Fruit fly (Drosophila melanogaster) whole organism, embryonic: ENCODE measurements around the gene CG42495.

Experiments
- Atf3 ChIP-seq: fragments of 200-800 bp; sonication (Bioruptor generic); optimal IDR thresholded peaks from 3 replicates; lab custom pipeline; 2016; ENCODE audit warnings: missing biosample characterization, missing genetic modification characterization
- BEAF-32 ChIP-seq: fragments of 200-800 bp; sonication (Bioruptor generic); optimal IDR thresholded peaks from 3 replicates; lab custom pipeline; 2017; ENCODE audit warnings: missing biosample characterization, missing genetic modification characterization, mild to moderate bottlenecking, moderate library complexity, missing genetic modification reagents
- CG12071 ChIP-seq: fragments of 200-800 bp; sonication (Bioruptor generic); optimal IDR thresholded peaks from 3 replicates; lab custom pipeline; 2018; ENCODE audit warnings: missing biosample characterization, mild to moderate bottlenecking, missing genetic modification characterization
- CG15696 ChIP-seq: fragments of 200-800 bp; sonication (Bioruptor generic); optimal IDR thresholded peaks from 2 replicates; lab custom pipeline; 2019; ENCODE audit warnings: missing biosample characterization, mild to moderate bottlenecking, missing genetic modification characterization, moderate library complexity
- CG1603 ChIP-seq: fragments of 200-800 bp; sonication (Bioruptor generic); optimal IDR thresholded peaks from 2 replicates; lab custom pipeline; 2019; ENCODE audit warnings: missing biosample characterization, mild to moderate bottlenecking, missing genetic modification characterization, moderate library complexity
- CG17186 ChIP-seq: fragments of 200-800 bp; sonication (Bioruptor generic); optimal IDR thresholded peaks from 3 replicates; lab custom pipeline; 2017; ENCODE audit warnings: missing biosample characterization, missing genetic modification reagents, missing genetic modification characterization
- CG17328 ChIP-seq: fragments of 200-800 bp; sonication (Bioruptor generic); IDR thresholded peaks from 2 replicates; pipeline ENCODE4 v1.3.6; 2022; ENCODE audit warnings: missing biosample characterization, missing genetic modification characterization
- CG17912 ChIP-seq: fragments of 200-800 bp; sonication (Bioruptor generic); optimal IDR thresholded peaks from 2 replicates; lab custom pipeline; 2018; ENCODE audit warnings: missing biosample characterization, mild to moderate bottlenecking, missing genetic modification characterization
- CG1832 ChIP-seq: fragments of 200-800 bp; sonication (Bioruptor generic); optimal IDR thresholded peaks from 2 replicates; lab custom pipeline; 2017; ENCODE audit warnings: missing biosample characterization, mild to moderate bottlenecking, missing genetic modification characterization, inconsistent platforms
- CG31365 ChIP-seq: fragments of 200-800 bp; sonication (Bioruptor generic); optimal IDR thresholded peaks from 2 replicates; lab custom pipeline; 2018; ENCODE audit warnings: missing biosample characterization, mild to moderate bottlenecking, missing genetic modification characterization
- CG34376 ChIP-seq: fragments of 200-800 bp; sonication (Bioruptor generic); optimal IDR thresholded peaks from 2 replicates; lab custom pipeline; 2018; ENCODE audit warnings: missing biosample characterization, mild to moderate bottlenecking, missing genetic modification characterization
- CG3995 ChIP-seq: fragments of 200-800 bp; sonication (Bioruptor generic); optimal IDR thresholded peaks from 3 replicates; lab custom pipeline; 2016; ENCODE audit warnings: missing biosample characterization, missing genetic modification characterization
- CG4820 ChIP-seq: fragments of 200-800 bp; sonication (Bioruptor generic); optimal IDR thresholded peaks from 3 replicates; lab custom pipeline; 2016; ENCODE audit warnings: missing biosample characterization, missing genetic modification characterization
- CG7357 ChIP-seq: fragments of 200-800 bp; sonication (Bioruptor generic); IDR thresholded peaks from 3 replicates; pipeline ENCODE4 v1.3.6; 2022; ENCODE audit warnings: missing biosample characterization, missing genetic modification characterization
- CG7372 ChIP-seq: fragments of 200-800 bp; sonication (Bioruptor generic); IDR thresholded peaks from 2 replicates; pipeline ENCODE4 v1.3.6; 2022; ENCODE audit warnings: missing biosample characterization, missing genetic modification characterization
- CG7928 ChIP-seq: fragments of 200-800 bp; sonication (Bioruptor generic); optimal IDR thresholded peaks from 2 replicates; lab custom pipeline; 2017; ENCODE audit warnings: missing biosample characterization, mild to moderate bottlenecking, missing genetic modification characterization
- CG7963 ChIP-seq: fragments of 200-800 bp; sonication (Bioruptor generic); IDR thresholded peaks from 3 replicates; pipeline ENCODE4 v1.3.6; 2022; ENCODE audit warnings: missing biosample characterization, missing genetic modification characterization; ENCODE audit not compliant: partially characterized antibody
- CG7987 ChIP-seq: fragments of 200-800 bp; sonication (Bioruptor generic); optimal IDR thresholded peaks from 2 replicates; lab custom pipeline; 2018; ENCODE audit warnings: missing biosample characterization, mild to moderate bottlenecking, missing genetic modification characterization, moderate library complexity
- CG8388 ChIP-seq: fragments of 200-800 bp; sonication (Bioruptor generic); optimal IDR thresholded peaks from 2 replicates; lab custom pipeline; 2019; ENCODE audit warnings: missing biosample characterization, mild to moderate bottlenecking, missing genetic modification characterization, moderate library complexity
- CG9932 ChIP-seq: fragments of 200-800 bp; sonication (Bioruptor generic); IDR thresholded peaks from 2 replicates; pipeline ENCODE4 v1.3.6; 2022; ENCODE audit warnings: missing biosample characterization, missing genetic modification characterization
- Chrac-16 ChIP-seq: fragments of 200-800 bp; sonication (Bioruptor generic); optimal IDR thresholded peaks from 3 replicates; lab custom pipeline; 2016; ENCODE audit warnings: missing biosample characterization, missing genetic modification characterization
- CrebB ChIP-seq: fragments of 200-800 bp; sonication (Bioruptor generic); optimal IDR thresholded peaks from 3 replicates; lab custom pipeline; 2018; ENCODE audit warnings: missing biosample characterization, mild to moderate bottlenecking, missing genetic modification characterization
- Dip3 ChIP-seq: fragments of 200-800 bp; sonication (Bioruptor generic); optimal IDR thresholded peaks from 3 replicates; lab custom pipeline; 2016; ENCODE audit warnings: missing biosample characterization, missing genetic modification characterization
- Doc3 ChIP-seq: fragments of 200-800 bp; sonication (Bioruptor generic); IDR thresholded peaks from 3 replicates; pipeline ENCODE4 v1.3.6; 2022; ENCODE audit warnings: missing biosample characterization, missing genetic modification characterization; ENCODE audit not compliant: partially characterized antibody
- E2f2 ChIP-seq: fragments of 200-800 bp; sonication (Bioruptor generic); IDR thresholded peaks from 2 replicates; pipeline ENCODE4 v1.3.6; 2022; ENCODE audit warnings: missing biosample characterization, missing genetic modification characterization
- Eip74EF ChIP-seq, 2 experiments: fragments of 200-800 bp in 1 of 2; fragments of >200 bp in 1 of 2; sonication (Bioruptor generic) in 1 of 2; optimal IDR thresholded peaks; 2 replicates each; lab custom pipeline; 2017 to 2019; ENCODE audit warnings: missing biosample characterization in 2 of 2, missing genetic modification characterization in 2 of 2, mild to moderate bottlenecking in 1 of 2, moderate library complexity in 1 of 2
- HLH54F ChIP-seq: fragments of 200-800 bp; sonication (Bioruptor generic); optimal IDR thresholded peaks from 3 replicates; lab custom pipeline; 2016; ENCODE audit warnings: missing biosample characterization, missing genetic modification characterization
- Hr3 ChIP-seq: fragments of 200-800 bp; sonication (Bioruptor generic); optimal IDR thresholded peaks from 3 replicates; lab custom pipeline; 2016; ENCODE audit warnings: missing biosample characterization, missing genetic modification characterization
- Jarid2 ChIP-seq: fragments of 200-800 bp; sonication (Bioruptor generic); optimal IDR thresholded peaks from 3 replicates; lab custom pipeline; 2017; ENCODE audit warnings: mild to moderate bottlenecking, missing biosample characterization, missing genetic modification reagents, missing genetic modification characterization
- MBD-R2 ChIP-seq: fragments of 200-800 bp; sonication (Bioruptor generic); IDR thresholded peaks from 2 replicates; pipeline ENCODE4 v1.3.6; 2022; ENCODE audit warnings: missing biosample characterization, missing genetic modification characterization
- Mad ChIP-seq: fragments of 200-800 bp; sonication (Bioruptor generic); optimal IDR thresholded peaks from 2 replicates; lab custom pipeline; 2016; ENCODE audit warnings: missing biosample characterization, missing genetic modification characterization
- Ptx1 ChIP-seq: fragments of 200-800 bp; sonication (Bioruptor generic); IDR thresholded peaks from 2 replicates; pipeline ENCODE4 v1.3.6; 2022; ENCODE audit warnings: missing biosample characterization, missing genetic modification characterization
- Tbp ChIP-seq: fragments of >200 bp; optimal IDR thresholded peaks from 2 replicates; lab custom pipeline; 2018; ENCODE audit warnings: missing biosample characterization, missing genetic modification characterization
- az2 ChIP-seq: fragments of 200-800 bp; sonication (Bioruptor generic); optimal IDR thresholded peaks from 3 replicates; lab custom pipeline; 2016; ENCODE audit warnings: missing biosample characterization, missing genetic modification characterization
- br ChIP-seq: fragments of >200 bp; optimal IDR thresholded peaks from 2 replicates; lab custom pipeline; 2017
- chm ChIP-seq: fragments of 200-800 bp; sonication (Bioruptor generic); IDR thresholded peaks from 2 replicates; pipeline ENCODE4 v1.3.6; 2022; ENCODE audit warnings: missing biosample characterization, missing genetic modification characterization
- dm ChIP-seq: fragments of 200-800 bp; sonication (Bioruptor generic); optimal IDR thresholded peaks from 3 replicates; lab custom pipeline; 2016; ENCODE audit warnings: missing biosample characterization, missing genetic modification characterization
- dmrt99B ChIP-seq: fragments of 200-800 bp; sonication (Bioruptor generic); optimal IDR thresholded peaks from 2 replicates; lab custom pipeline; 2018; ENCODE audit warnings: missing biosample characterization, mild to moderate bottlenecking, missing genetic modification characterization, moderate library complexity
- eve ChIP-seq, 2 experiments: fragments of >200 bp; optimal IDR thresholded peaks; 2 replicates each; lab custom pipeline; 2017; ENCODE audit warnings: missing biosample characterization in 2 of 2, missing genetic modification characterization in 2 of 2
- gfzf ChIP-seq: fragments of 200-800 bp; sonication (Bioruptor generic); optimal IDR thresholded peaks from 2 replicates; lab custom pipeline; 2016; ENCODE audit warnings: missing biosample characterization, mild to moderate bottlenecking, missing genetic modification characterization, moderate library complexity
- oc ChIP-seq: fragments of 200-800 bp; sonication (Bioruptor generic); optimal IDR thresholded peaks from 2 replicates; lab custom pipeline; 2018; ENCODE audit warnings: missing biosample characterization, mild to moderate bottlenecking, missing genetic modification characterization, moderate library complexity
- pan ChIP-seq, 4 experiments: fragments of >200 bp in 3 of 4; fragments of 200-800 bp in 1 of 4; sonication (Bioruptor generic) in 1 of 4; optimal IDR thresholded peaks in 3 of 4; IDR thresholded peaks in 1 of 4; 2 replicates each; pipeline versions ENCODE4 v1.3.6 to Lab custom; 2017 to 2022; ENCODE audit warnings: missing biosample characterization in 2 of 4, missing genetic modification characterization in 2 of 4, mixed read lengths in 1 of 4
- peb ChIP-seq: fragments of 200-800 bp; sonication (Bioruptor generic); IDR thresholded peaks from 2 replicates; pipeline ENCODE4 v1.3.6; 2022; ENCODE audit warnings: missing biosample characterization, missing genetic modification characterization
- prd ChIP-seq, 3 experiments: fragments of >200 bp in 2 of 3; fragments of 200-800 bp in 1 of 3; sonication (Bioruptor generic) in 1 of 3; optimal IDR thresholded peaks in 2 of 3; IDR thresholded peaks in 1 of 3; 2 replicates in 2 of 3; 3 replicates in 1 of 3; pipeline versions ENCODE4 v1.3.6 to Lab custom; 2017 to 2022; ENCODE audit warnings: missing biosample characterization in 1 of 3, missing genetic modification characterization in 1 of 3
- schlank ChIP-seq: fragments of 200-800 bp; sonication (Bioruptor generic); optimal IDR thresholded peaks from 2 replicates; lab custom pipeline; 2018; ENCODE audit warnings: missing biosample characterization, mild to moderate bottlenecking, missing genetic modification characterization
- sens ChIP-seq: fragments of 200-800 bp; sonication (Bioruptor generic); peaks from one replicate; lab custom pipeline; 2016; ENCODE audit warnings: missing biosample characterization, missing genetic modification characterization
- twi ChIP-seq: fragments of 200-800 bp; optimal IDR thresholded peaks from 2 replicates; lab custom pipeline; 2019; ENCODE audit warnings: missing biosample characterization, mild to moderate bottlenecking, missing genetic modification characterization, moderate library complexity
- yki ChIP-seq: fragments of >200 bp; optimal IDR thresholded peaks from 3 replicates; lab custom pipeline; 2018
- zen2 ChIP-seq: fragments of 200-800 bp; sonication (Bioruptor generic); IDR thresholded peaks from 3 replicates; pipeline ENCODE4 v1.3.6; 2022; ENCODE audit warnings: missing biosample characterization, missing genetic modification characterization; ENCODE audit not compliant: partially characterized antibody

CG42495 gene

DNA sequence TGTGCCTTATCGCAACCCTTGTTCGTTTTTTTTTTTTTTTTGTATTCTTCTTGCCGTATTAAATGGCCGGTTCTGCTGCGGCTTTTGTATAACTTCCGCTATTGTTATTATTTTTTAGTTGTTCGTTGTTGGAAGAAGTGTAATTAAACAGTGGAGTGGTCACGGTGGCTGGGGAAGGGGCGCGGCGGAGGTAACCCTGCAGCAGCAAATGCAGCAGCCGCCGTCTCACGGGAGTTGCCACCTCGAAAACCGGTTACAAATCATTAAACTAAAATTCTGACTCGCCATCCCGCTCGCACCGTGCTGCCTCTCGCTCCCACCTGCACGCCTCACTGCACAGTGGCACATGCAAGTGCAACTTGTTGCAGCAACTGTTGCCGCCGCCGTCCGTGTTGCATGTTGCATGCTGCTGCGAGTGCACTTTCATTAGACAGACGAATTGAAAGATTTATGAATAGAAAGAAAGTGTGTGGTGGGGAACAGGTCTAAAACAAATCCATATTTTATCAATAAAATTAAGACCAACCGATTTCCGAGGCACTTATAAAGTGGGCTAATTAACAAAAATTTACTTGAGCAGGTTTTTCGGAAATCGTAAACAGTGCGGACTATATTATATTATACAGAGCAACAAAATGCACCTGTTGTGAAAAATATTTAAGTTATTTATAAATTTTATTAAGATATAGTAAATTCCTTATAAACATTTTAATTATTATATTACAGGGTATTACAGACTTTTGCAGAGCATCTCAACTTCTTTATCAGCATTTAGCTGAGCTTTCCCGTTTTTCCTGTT lies 39.3 kb upstream of the CG42495 start (continued):
- TF ChIP-seq CG17912 (GFP tag; lab: Kevin White, UChicago) (no peak), Ptx1 (GFP tag; lab: Robert Waterston, UW) (no peak), CG7987 (GFP tag; lab: Kevin White, UChicago) (no peak), pan (optimal IDR thresholded peaks at IDR 0.05; lab: Kevin White, UChicago) (no peak), pan (GFP tag; optimal IDR thresholded peaks at IDR 0.05 in 1 of 2, IDR thresholded peaks at IDR 0.05 in 1 of 2) (no peak), Hr3 (no peak), chm (GFP tag; lab: Robert Waterston, UW) (no peak), twi (tag; lab: Kevin White, UChicago) (no peak), Dip3 (GFP tag; lab: Kevin White, UChicago) (no peak), CG1832 (GFP tag; lab: Kevin White, UChicago) (peak; percentile 80), br (lab: Kevin White, UChicago) (no peak), CG7372 (no peak), CG15696 (no peak), sens (GFP tag; lab: Kevin White, UChicago) (peak; percentile 31), E2f2 (no peak), prd (optimal IDR thresholded peaks at IDR 0.05; lab: Kevin White, UChicago) (no peak), prd (GFP tag; IDR thresholded peaks at IDR 0.05; lab: Robert Waterston, UW) (no peak), CG1603 (tag; lab: Kevin White, UChicago) (no peak), Mad (no peak), CG31365 (no peak), CG12071 (no peak), CrebB (tag; lab: Kevin White, UChicago) (no peak), zen2 (GFP tag; lab: Robert Waterston, UW) (no peak), Jarid2 (GFP tag; lab: Kevin White, UChicago) (no peak), Doc3 (GFP tag; lab: Robert Waterston, UW) (no peak), eve (GFP tag; optimal IDR thresholded peaks at IDR 0.05; lab: Kevin White, UChicago) (no peak), gfzf (GFP tag; lab: Kevin White, UChicago) (no peak), yki (lab: Kevin White, UChicago) (no peak), Atf3 (GFP tag; lab: Kevin White, UChicago) (no peak), CG9932 (GFP tag; lab: Robert Waterston, UW) (0 out of 2 replicates have a peak, but pooled peaks have one; percentile 8), MBD-R2 (GFP tag; lab: Robert Waterston, UW) (no peak), dm (GFP tag; lab: Kevin White, UChicago) (no peak), Tbp (no peak), Eip74EF (GFP tag; optimal IDR thresholded peaks at IDR 0.05; lab: Kevin White, UChicago) (no peak), dmrt99B (no peak), CG34376 (GFP tag; lab: Kevin White, UChicago) (no peak), az2 (GFP tag; lab: Kevin White, UChicago) (no peak), CG4820 (GFP tag; lab: Kevin White, UChicago) (no peak), CG17186 (GFP tag; lab: Kevin White, UChicago) (no peak), oc (tag; lab: Kevin White, UChicago) (no peak), CG7963 (no peak), CG3995 (GFP tag; lab: Kevin White, UChicago) (no peak), HLH54F (GFP tag; lab: Kevin White, UChicago) (no peak), CG7357 (GFP tag; lab: Robert Waterston, UW) (no peak; the same call in 2 of the 3 replicates), CG8388 (GFP tag; lab: Kevin White, UChicago) (peak; percentile 10), CG7928 (no peak), Chrac-16 (GFP tag; lab: Kevin White, UChicago) (no peak), CG17328 (GFP tag; lab: Robert Waterston, UW) (no peak), peb (GFP tag; lab: Robert Waterston, UW) (no peak), schlank (tag; lab: Kevin White, UChicago) (no peak), BEAF-32 (no peak)
